Worm (Caenorhabditis elegans): ENCODE results near the gene Y82E9BR.8.

Gene Y82E9BR.8

ce11 chrIII:1321561-1321960, 36.3 kb downstream of the Y82E9BR.8 start, which contains the start of gene fbxa-15:
TSS of gene fbxa-15 (minus strand) at chrIII:1321661.
- peak; percentile 23 for TF ChIP-seq fos-1 (tag; optimal IDR thresholded peaks at IDR 0.05)
- TF ChIP-seq mab-5 (tag; optimal IDR thresholded peaks at IDR 0.05) = no peak

ce11 chrIII:1315038-1315437, 42.8 kb downstream of the Y82E9BR.8 start, which contains the start of the genes fbxa-80 and fbxa-19:
TSS of gene fbxa-80 (minus strand) at chrIII:1315210.
TSS of gene fbxa-19 (plus strand) at chrIII:1315401.
- peak; percentile 78 for TF ChIP-seq fos-1 (tag; optimal IDR thresholded peaks at IDR 0.05)
- TF ChIP-seq mdl-1 (tag; optimal IDR thresholded peaks at IDR 0.05) = no peak

ce11 chrIII:1314283-1314682, 43.6 kb downstream of the Y82E9BR.8 start:
- no peak for TF ChIP-seq unc-39 (tag; optimal IDR thresholded peaks at IDR 0.05)
- TF ChIP-seq F13H6.1 (tag; optimal IDR thresholded peaks at IDR 0.05) = no peak
- TF ChIP-seq zag-1 (tag; optimal IDR thresholded peaks at IDR 0.05) = no peak
- no peak for TF ChIP-seq ztf-11 (tag; optimal IDR thresholded peaks at IDR 0.05)
- no peak for TF ChIP-seq aly-2 (tag; optimal IDR thresholded peaks at IDR 0.05)
- TF ChIP-seq mdl-1 (tag; optimal IDR thresholded peaks at IDR 0.05) = no peak
- TF ChIP-seq snpc-4 (tag; optimal IDR thresholded peaks at IDR 0.05) = no peak

- TF ChIP-seq unc-39 (tag; optimal IDR thresholded peaks at IDR 0.05) (no peak), ceh-82 (tag; optimal IDR thresholded peaks at IDR 0.05) (no peak), Y55F3AM.14 (GFP tag; optimal IDR thresholded peaks at IDR 0.05) (no peak), nhr-6 (tag; optimal IDR thresholded peaks at IDR 0.05) (no peak), R02D3.7 (tag; optimal IDR thresholded peaks at IDR 0.05) (no peak), mbf-1 (tag; optimal IDR thresholded peaks at IDR 0.05) (no peak), nhr-21 (tag; optimal IDR thresholded peaks at IDR 0.05) (no peak), lin-13 (GFP tag; optimal IDR thresholded peaks at IDR 0.05) (no peak), crh-2 (tag; optimal IDR thresholded peaks at IDR 0.05) (no peak), egl-27 (tag; optimal IDR thresholded peaks at IDR 0.05) (no peak)
These were observed 46.5 kb downstream of the Y82E9BR.8 start for ce11 chrIII:1311367-1311766.

ce11 chrIII:1308887-1309286, 49.0 kb downstream of the Y82E9BR.8 start, which contains the start of gene Y82E9BL.12:
TSS of gene Y82E9BL.12 (plus strand) at chrIII:1309187.
- TF ChIP-seq lin-39 (tag; optimal IDR thresholded peaks at IDR 0.05) (no peak), nhr-23 (tag; optimal IDR thresholded peaks at IDR 0.05) (no peak), lin-11 (tag; optimal IDR thresholded peaks at IDR 0.05) (no peak), unc-62 (GFP tag; optimal IDR thresholded peaks at IDR 0.05) (no peak), elt-3 (tag; optimal IDR thresholded peaks at IDR 0.05) (no peak), nhr-237 (tag; optimal IDR thresholded peaks at IDR 0.05) (no peak), mbf-1 (tag; optimal IDR thresholded peaks at IDR 0.05) (no peak), elt-1 (tag; optimal IDR thresholded peaks at IDR 0.05) (no peak)

- no peak for TF ChIP-seq F13H6.1 (tag; optimal IDR thresholded peaks at IDR 0.05)
- no peak for TF ChIP-seq blmp-1 (tag; optimal IDR thresholded peaks at IDR 0.05; ENCODE audit: insufficient read depth)
- peak; percentile 13 for TF ChIP-seq sma-9 (GFP tag; optimal IDR thresholded peaks at IDR 0.05)
- TF ChIP-seq sma-9 (tag; optimal IDR thresholded peaks at IDR 0.05) = no peak
- TF ChIP-seq nhr-77 (tag; optimal IDR thresholded peaks at IDR 0.05) = no peak
- TF ChIP-seq crh-2 (tag; optimal IDR thresholded peaks at IDR 0.05) = no peak
- TF ChIP-seq elt-1 (tag; optimal IDR thresholded peaks at IDR 0.05) = no peak
- TF ChIP-seq lin-39 (tag; optimal IDR thresholded peaks at IDR 0.05) = no peak
- no peak for TF ChIP-seq lin-11 (tag; optimal IDR thresholded peaks at IDR 0.05)
- no peak for TF ChIP-seq ZK546.5 (tag; optimal IDR thresholded peaks at IDR 0.05)
- no peak for TF ChIP-seq nhr-25 (tag; optimal IDR thresholded peaks at IDR 0.05)
- TF ChIP-seq alr-1 (tag; optimal IDR thresholded peaks at IDR 0.05) = no peak
- no peak for TF ChIP-seq skn-1 (tag; optimal IDR thresholded peaks at IDR 0.05)
- TF ChIP-seq mbf-1 (tag; optimal IDR thresholded peaks at IDR 0.05) = no peak
- peak; percentile 80 for TF ChIP-seq nhr-129 (tag; optimal IDR thresholded peaks at IDR 0.05)
- peak; percentile 13 for TF ChIP-seq unc-55 (GFP tag; optimal IDR thresholded peaks at IDR 0.05)
- TF ChIP-seq fos-1 (tag; optimal IDR thresholded peaks at IDR 0.05) = peak; percentile 66
- TF ChIP-seq R02D3.7 (tag; optimal IDR thresholded peaks at IDR 0.05) = no peak
- no peak for TF ChIP-seq unc-39 (tag; optimal IDR thresholded peaks at IDR 0.05)
- no peak for TF ChIP-seq sem-4 (tag; optimal IDR thresholded peaks at IDR 0.05)
- TF ChIP-seq aly-2 (tag; optimal IDR thresholded peaks at IDR 0.05) = no peak
These were observed 49.7 kb downstream of the Y82E9BR.8 start, which contains the start of gene fbxa-79 for ce11 chrIII:1308209-1308608. TSS of gene fbxa-79 (minus strand) at chrIII:1308294.
